Worm (Caenorhabditis elegans) whole organism, midembryonic: ENCODE data around the gene C46F2.1.

Experiments used
- T22C8.4 ChIP-seq: fragments of 200-800 bp; sonication (Bioruptor generic); IDR thresholded peaks from 2 replicates; pipeline ENCODE4 v1.3.6; 2022; ENCODE audit warnings: missing genetic modification characterization, missing compliant biosample characterization
- cog-1 ChIP-seq: sonication (generic microtip); optimal IDR thresholded peaks from 2 replicates; lab custom pipeline; 2016; ENCODE audit warnings: missing genetic modification characterization, missing compliant biosample characterization
- flt-1 ChIP-seq: fragments of 200-800 bp; sonication (Bioruptor generic); IDR thresholded peaks from 2 replicates; pipeline ENCODE4 v1.3.6; 2022; ENCODE audit warnings: missing genetic modification characterization, missing compliant biosample characterization
- klf-2 ChIP-seq: fragments of 200-800 bp; sonication (Bioruptor generic); conservative IDR thresholded peaks from 2 replicates; pipeline ENCODE4 v1.3.6; 2022; ENCODE audit warnings: missing genetic modification reagents, missing genetic modification characterization, missing compliant biosample characterization
- med-1 ChIP-seq: sonication (generic microtip); optimal IDR thresholded peaks from 2 replicates; lab custom pipeline; 2017; ENCODE audit warnings: missing genetic modification characterization, mild to moderate bottlenecking, missing compliant biosample characterization, antibody characterized with exemption, missing genetic modification reagents; ENCODE audit not compliant: insufficient read depth
- ref-1 ChIP-seq: fragments of 200-800 bp; sonication (Bioruptor generic); conservative IDR thresholded peaks from 2 replicates; pipeline ENCODE4 v1.3.6; 2022; ENCODE audit warnings: missing genetic modification reagents, missing genetic modification characterization, missing compliant biosample characterization
- tab-1 ChIP-seq: fragments of 200-800 bp; sonication (Bioruptor generic); IDR thresholded peaks from 2 replicates; pipeline ENCODE4 v1.3.6; 2022; ENCODE audit warnings: missing genetic modification characterization, missing compliant biosample characterization
- ztf-23 ChIP-seq: fragments of 200-800 bp; sonication (Bioruptor generic); IDR thresholded peaks from 2 replicates; pipeline ENCODE4 v1.3.6; 2022; ENCODE audit warnings: missing genetic modification reagents, missing genetic modification characterization, missing compliant biosample characterization
- ztf-29 ChIP-seq: fragments of 200-800 bp; sonication (Bioruptor generic); IDR thresholded peaks from 2 replicates; pipeline ENCODE4 v1.3.6; 2022; ENCODE audit warnings: missing genetic modification reagents, missing genetic modification characterization, missing compliant biosample characterization

The C46F2.1 gene

ce11 chrX:8054478-8054877, 23.4 kb upstream of the C46F2.1 start:
- TF ChIP-seq ztf-29 (GFP tag; lab: Robert Waterston, UW) (no peak), med-1 (GFP tag; lab: Kevin White, UChicago) (no peak), tab-1 (GFP tag; lab: Robert Waterston, UW) (no peak), flt-1 (GFP tag; lab: Robert Waterston, UW) (no peak), T22C8.4 (no peak), ztf-23 (GFP tag; lab: Robert Waterston, UW) (no peak), ref-1 (GFP tag; lab: Robert Waterston, UW) (no peak), klf-2 (GFP tag; lab: Robert Waterston, UW) (no peak), cog-1 (tag; lab: Kevin White, UChicago) (no peak)

- TF ChIP-seq klf-2 (GFP tag; lab: Robert Waterston, UW) (no peak), ref-1 (GFP tag; lab: Robert Waterston, UW) (no peak), T22C8.4 (no peak), tab-1 (GFP tag; lab: Robert Waterston, UW) (no peak), ztf-29 (GFP tag; lab: Robert Waterston, UW) (no peak), ztf-23 (GFP tag; lab: Robert Waterston, UW) (no peak), flt-1 (GFP tag; lab: Robert Waterston, UW) (no peak), med-1 (GFP tag; lab: Kevin White, UChicago) (no peak), cog-1 (tag; lab: Kevin White, UChicago) (no peak)
Measured at ce11 chrX:8057791-8058270, 20.0 kb upstream of the C46F2.1 start, which contains the start of gene dim-1. Gene dim-1, minus strand, starts transcription at chrX:8058220.

- no peak for TF ChIP-seq ztf-29 (GFP tag; lab: Robert Waterston, UW)
- TF ChIP-seq ztf-23 (GFP tag; lab: Robert Waterston, UW) = no peak
- TF ChIP-seq cog-1 (tag; lab: Kevin White, UChicago) = no peak
- TF ChIP-seq tab-1 (GFP tag; lab: Robert Waterston, UW) = no peak
- TF ChIP-seq flt-1 (GFP tag; lab: Robert Waterston, UW) = no peak; the same call in 1 of the 2 replicates
Measured at ce11 chrX:8059999-8060398, 17.8 kb upstream of the C46F2.1 start.

ce11 chrX:8060823-8061222, 17.0 kb upstream of the C46F2.1 start, which contains the start of gene C18A11.3:
Gene C18A11.3, plus strand, starts transcription at chrX:8061123.
- no peak for TF ChIP-seq T22C8.4
- no peak for TF ChIP-seq med-1 (GFP tag; lab: Kevin White, UChicago)
- no peak for TF ChIP-seq ztf-29 (GFP tag; lab: Robert Waterston, UW)
- TF ChIP-seq cog-1 (tag; lab: Kevin White, UChicago) = no peak
- TF ChIP-seq tab-1 (GFP tag; lab: Robert Waterston, UW) = no peak
- no peak for TF ChIP-seq ref-1 (GFP tag; lab: Robert Waterston, UW)
- no peak for TF ChIP-seq flt-1 (GFP tag; lab: Robert Waterston, UW)
- no peak for TF ChIP-seq klf-2 (GFP tag; lab: Robert Waterston, UW)
- TF ChIP-seq ztf-23 (GFP tag; lab: Robert Waterston, UW) = no peak

ce11 chrX:8067268-8067667, 10.6 kb upstream of the C46F2.1 start, which contains the start of gene C18A11.2:
Gene C18A11.2, plus strand, starts transcription at chrX:8067568.
- TF ChIP-seq ztf-29 (GFP tag; lab: Robert Waterston, UW) = no peak
- TF ChIP-seq cog-1 (tag; lab: Kevin White, UChicago) = no peak
- no peak for TF ChIP-seq klf-2 (GFP tag; lab: Robert Waterston, UW)
- no peak for TF ChIP-seq ztf-23 (GFP tag; lab: Robert Waterston, UW)
- no peak for TF ChIP-seq med-1 (GFP tag; lab: Kevin White, UChicago)
- no peak for TF ChIP-seq flt-1 (GFP tag; lab: Robert Waterston, UW)
- no peak for TF ChIP-seq ref-1 (GFP tag; lab: Robert Waterston, UW)
- TF ChIP-seq T22C8.4 = no peak
- TF ChIP-seq tab-1 (GFP tag; lab: Robert Waterston, UW) = no peak

DNA sequence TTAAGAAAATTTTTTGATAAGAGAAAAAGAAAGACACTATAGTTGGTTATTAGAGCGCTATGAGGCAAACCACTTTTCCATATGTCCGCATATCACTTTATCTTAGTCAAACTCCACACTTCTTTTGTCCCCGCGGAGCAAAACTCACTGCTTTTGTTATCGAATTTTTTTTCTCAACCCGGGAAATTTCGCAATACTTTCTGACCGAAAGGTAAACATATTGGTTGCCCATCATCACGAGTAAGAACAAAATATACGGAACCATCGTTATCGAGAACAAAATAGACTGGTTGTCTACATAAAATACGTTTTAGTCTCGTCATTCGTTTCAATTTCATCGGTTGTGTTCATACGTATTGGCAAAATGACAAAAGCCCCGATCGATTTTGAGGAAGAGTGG, 8.6 kb upstream of the C46F2.1 start, which contains the start of gene C18A11.1:
TSS of gene C18A11.1 (plus strand) at position 36 of the 400 bp plus-strand sequence.
- no peak for TF ChIP-seq ref-1 (GFP tag; lab: Robert Waterston, UW)
- TF ChIP-seq T22C8.4 = no peak
- no peak for TF ChIP-seq tab-1 (GFP tag; lab: Robert Waterston, UW)
- no peak for TF ChIP-seq ztf-23 (GFP tag; lab: Robert Waterston, UW)
- no peak for TF ChIP-seq flt-1 (GFP tag; lab: Robert Waterston, UW)
- TF ChIP-seq med-1 (GFP tag; lab: Kevin White, UChicago) = no peak
- no peak for TF ChIP-seq klf-2 (GFP tag; lab: Robert Waterston, UW)
- no peak for TF ChIP-seq cog-1 (tag; lab: Kevin White, UChicago)
- no peak for TF ChIP-seq ztf-29 (GFP tag; lab: Robert Waterston, UW)

DNA sequence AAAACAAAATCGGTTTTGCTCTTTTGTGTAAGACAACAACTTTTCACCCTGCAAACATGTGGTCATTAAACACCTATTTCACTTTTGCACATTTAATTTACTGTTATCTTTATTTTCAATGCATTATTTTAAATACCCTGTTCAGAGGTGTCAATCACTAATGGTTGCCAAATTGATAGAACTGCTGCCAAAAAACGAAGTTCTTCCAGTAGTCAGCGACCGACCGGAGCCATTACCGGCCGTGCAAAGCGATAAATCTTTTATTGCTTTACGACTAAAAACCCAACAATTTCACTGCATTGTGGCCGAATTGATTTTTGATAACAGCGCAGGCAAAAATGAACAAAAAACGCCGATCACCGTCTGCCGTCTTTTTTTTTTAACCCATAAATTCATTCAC, 3.3 kb upstream of the C46F2.1 start:
- TF ChIP-seq klf-2 (GFP tag; lab: Robert Waterston, UW) = no peak
- no peak for TF ChIP-seq T22C8.4
- no peak for TF ChIP-seq ztf-29 (GFP tag; lab: Robert Waterston, UW)
- no peak for TF ChIP-seq med-1 (GFP tag; lab: Kevin White, UChicago)
- TF ChIP-seq ref-1 (GFP tag; lab: Robert Waterston, UW) = no peak
- no peak for TF ChIP-seq cog-1 (tag; lab: Kevin White, UChicago)
- TF ChIP-seq flt-1 (GFP tag; lab: Robert Waterston, UW) = no peak
- no peak for TF ChIP-seq ztf-23 (GFP tag; lab: Robert Waterston, UW)
- TF ChIP-seq tab-1 (GFP tag; lab: Robert Waterston, UW) = no peak

ce11 chrX:8078374-8078773, 526 bp downstream of the C46F2.1 start:
- TF ChIP-seq tab-1 (GFP tag; lab: Robert Waterston, UW) (no peak), ztf-29 (GFP tag; lab: Robert Waterston, UW) (no peak), med-1 (GFP tag; lab: Kevin White, UChicago) (no peak)

ce11 chrX:8078899-8079298, 1.1 kb downstream of the C46F2.1 start:
- TF ChIP-seq ref-1 (GFP tag; lab: Robert Waterston, UW) = no peak
- TF ChIP-seq flt-1 (GFP tag; lab: Robert Waterston, UW) = no peak
- no peak for TF ChIP-seq ztf-23 (GFP tag; lab: Robert Waterston, UW)
- TF ChIP-seq tab-1 (GFP tag; lab: Robert Waterston, UW) = no peak
- no peak for TF ChIP-seq cog-1 (tag; lab: Kevin White, UChicago)
- no peak for TF ChIP-seq ztf-29 (GFP tag; lab: Robert Waterston, UW)
- no peak for TF ChIP-seq klf-2 (GFP tag; lab: Robert Waterston, UW)
- TF ChIP-seq T22C8.4 = no peak
- no peak for TF ChIP-seq med-1 (GFP tag; lab: Kevin White, UChicago)
